Fruit fly (Drosophila melanogaster): Measurements from ENCODE around the gene Ada2b.

The Ada2b gene

DNA sequence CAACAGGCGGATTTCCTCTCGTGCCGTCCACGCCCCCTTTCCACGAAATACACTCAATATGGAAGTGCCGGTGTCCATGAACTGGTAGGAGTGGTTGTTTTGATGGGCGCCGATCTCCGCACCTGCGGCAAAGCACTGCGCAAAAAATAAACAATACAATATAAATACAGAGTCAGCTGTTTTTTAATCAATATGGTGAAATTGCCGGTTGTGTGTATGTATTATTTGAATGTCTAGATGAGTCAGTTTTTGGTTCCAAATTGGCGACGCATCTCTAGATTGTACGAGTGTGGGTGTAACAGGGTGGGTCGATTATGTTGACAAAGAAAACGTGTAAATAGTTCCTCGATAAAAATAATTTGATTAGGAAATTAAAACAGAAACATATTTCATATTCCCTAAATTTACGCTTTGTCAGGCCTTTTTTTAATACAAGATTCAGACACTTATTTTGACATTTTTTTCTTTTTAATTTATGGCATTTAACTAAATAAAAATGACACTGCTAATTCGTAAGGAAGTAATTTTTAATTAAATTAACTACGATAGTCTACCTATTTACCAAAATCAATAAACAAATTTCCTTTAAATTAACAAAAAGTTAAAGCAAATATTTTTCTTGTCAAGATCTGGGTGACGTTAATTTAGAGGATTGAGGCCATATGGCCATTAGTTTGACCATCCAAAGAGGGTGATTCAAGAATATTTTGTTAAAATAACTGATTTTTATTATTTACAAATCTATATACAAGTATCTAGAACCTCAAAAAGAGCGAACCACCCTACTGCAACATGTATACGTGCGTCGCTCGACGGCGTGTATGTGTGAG, 628 bp downstream of the Ada2b start (continued):
- TF ChIP-seq dmrt99B (tag; optimal IDR thresholded peaks at IDR 0.05) = peak; percentile 92
- peak; percentile 50; the same call in 1 of the 2 replicates for TF ChIP-seq sens-2 (GFP tag; IDR thresholded peaks at IDR 0.05)
- TF ChIP-seq Hmx (GFP tag; optimal IDR thresholded peaks at IDR 0.05) = peak; percentile 79
- peak; percentile 62 to 77 for TF ChIP-seq Pdp1 (GFP tag; optimal IDR thresholded peaks at IDR 0.05)
- peak; percentile 64 for TF ChIP-seq NK7.1 (GFP tag; optimal IDR thresholded peaks at IDR 0.05)
- TF ChIP-seq CG11456 (GFP tag; IDR thresholded peaks at IDR 0.05) = peak; percentile 70
- TF ChIP-seq knrl (GFP tag; IDR thresholded peaks at IDR 0.05; ENCODE audit: partially characterized antibody) = no peak
- peak; percentile 94 for TF ChIP-seq CG10147 (GFP tag; optimal IDR thresholded peaks at IDR 0.05)
- no peak for TF ChIP-seq HLHmδ (GFP tag; optimal IDR thresholded peaks at IDR 0.05)
- TF ChIP-seq zen2 (GFP tag; IDR thresholded peaks at IDR 0.05; ENCODE audit: partially characterized antibody) = no peak
- no peak for TF ChIP-seq HLH4C (GFP tag; IDR thresholded peaks at IDR 0.05; ENCODE audit: partially characterized antibody)
- TF ChIP-seq CG11093 (GFP tag; IDR thresholded peaks at IDR 0.05) = peak; percentile 68; the same call in 2 of the 3 replicates
- TF ChIP-seq CG3847 (GFP tag; IDR thresholded peaks at IDR 0.05) = peak; percentile 78; the same call in 1 of the 2 replicates
- peak; percentile 87 for TF ChIP-seq CG17359 (tag; optimal IDR thresholded peaks at IDR 0.05)
- TF ChIP-seq wor (GFP tag; IDR thresholded peaks at IDR 0.05) = peak; percentile 43; the same call in 1 of the 2 replicates
- peak; percentile 95 for TF ChIP-seq CG10543 (GFP tag; optimal IDR thresholded peaks at IDR 0.05)
- TF ChIP-seq Nf-YC (tag; optimal IDR thresholded peaks at IDR 0.05) = peak; percentile 89
- TF ChIP-seq bbx (GFP tag; IDR thresholded peaks at IDR 0.05; ENCODE audit: partially characterized antibody) = no peak
- TF ChIP-seq CG32532 (GFP tag; IDR thresholded peaks at IDR 0.05) = peak; percentile 84
- peak; percentile 63 for TF ChIP-seq CG12769 (tag; optimal IDR thresholded peaks at IDR 0.05)
- peak; percentile 59; the same call in 2 of the 3 replicates for TF ChIP-seq Aef1 (GFP tag; IDR thresholded peaks at IDR 0.05)
- TF ChIP-seq Fer2 (tag; optimal IDR thresholded peaks at IDR 0.05) = peak; percentile 79
- no peak for TF ChIP-seq Lim3 (GFP tag; IDR thresholded peaks at IDR 0.05)
- peak; percentile 82 for TF ChIP-seq Atf6 (GFP tag; IDR thresholded peaks at IDR 0.05)
- TF ChIP-seq CG13123 (GFP tag; optimal IDR thresholded peaks at IDR 0.05) = peak; percentile 70
- TF ChIP-seq grn (GFP tag; optimal IDR thresholded peaks at IDR 0.05) = peak; percentile 6
- TF ChIP-seq CG30431 (GFP tag; optimal IDR thresholded peaks at IDR 0.05) = peak; percentile 72
- peak; percentile 99 for TF ChIP-seq CG17361 (GFP tag; IDR thresholded peaks at IDR 0.05)
- TF ChIP-seq CG12744 (GFP tag; optimal IDR thresholded peaks at IDR 0.05) = peak; percentile 82
- TF ChIP-seq nerfin-1 (tag; optimal IDR thresholded peaks at IDR 0.05) = peak; percentile 86
- TF ChIP-seq BtbVII (GFP tag; optimal IDR thresholded peaks at IDR 0.05) = peak; percentile 94
- no peak for TF ChIP-seq hbn (GFP tag; IDR thresholded peaks at IDR 0.05; ENCODE audit: partially characterized antibody)
- peak; percentile 76; the same call in 1 of the 3 replicates for TF ChIP-seq zfh1 (GFP tag; IDR thresholded peaks at IDR 0.05)
- no peak; the same call in 1 of the 3 replicates for TF ChIP-seq CG2889 (GFP tag; IDR thresholded peaks at IDR 0.05)
- peak; percentile 11; the same call in 2 of the 3 replicates for TF ChIP-seq sr (GFP tag; IDR thresholded peaks at IDR 0.05)
- TF ChIP-seq CG6175 (GFP tag; IDR thresholded peaks at IDR 0.05) = no peak
- peak; percentile 62; the same call in 1 of the 2 replicates for TF ChIP-seq Taf1 (GFP tag; IDR thresholded peaks at IDR 0.05)
- peak; percentile 91 for TF ChIP-seq bcd (GFP tag; optimal IDR thresholded peaks at IDR 0.05)
- TF ChIP-seq CG4424 (GFP tag; optimal IDR thresholded peaks at IDR 0.05) = peak; percentile 93
- TF ChIP-seq CG17802 (tag; optimal IDR thresholded peaks at IDR 0.05) = peak; percentile 61
- no peak for TF ChIP-seq ftz-f1 (GFP tag; optimal IDR thresholded peaks at IDR 0.05)
- TF ChIP-seq CG42726 (GFP tag; IDR thresholded peaks at IDR 0.05; ENCODE audit: partially characterized antibody) = no peak
- no peak for TF ChIP-seq Dll (GFP tag; IDR thresholded peaks at IDR 0.05; ENCODE audit: partially characterized antibody)
- peak; percentile 94 for TF ChIP-seq Oli (tag; optimal IDR thresholded peaks at IDR 0.05)
- peak; percentile 81 for TF ChIP-seq Camta (GFP tag; optimal IDR thresholded peaks at IDR 0.05)
- TF ChIP-seq CG3726 (GFP tag; IDR thresholded peaks at IDR 0.05) = peak; percentile 62; the same call in 1 of the 3 replicates
- peak; percentile 66 for TF ChIP-seq pros (GFP tag; optimal IDR thresholded peaks at IDR 0.05)
- peak; percentile 72 for TF ChIP-seq CG9215 (GFP tag; IDR thresholded peaks at IDR 0.05)

Measured in whole organism, embryonic.